Worm (Caenorhabditis elegans): Measurements from ENCODE around the gene scc-1.

- TF ChIP-seq him-1 (tag; optimal IDR thresholded peaks at IDR 0.05) = no peak
- TF ChIP-seq W03F9.2 (tag; optimal IDR thresholded peaks at IDR 0.05) = no peak
- TF ChIP-seq dao-5 (tag; optimal IDR thresholded peaks at IDR 0.05) = no peak
Observed at ce11 chrII:4703011-4703410, 4.5 kb downstream of the scc-1 start.
